Fruit fly (Drosophila melanogaster): ENCODE measurements around the gene CG44037.

The CG44037 gene

dm6 chr3R:12259013-12259412, 476 bp downstream of the CG44037 start:
- TF ChIP-seq CG8159 (tag; optimal IDR thresholded peaks at IDR 0.05): no peak
- peak; percentile 30 for TF ChIP-seq EcR (GFP tag; optimal IDR thresholded peaks at IDR 0.05)

- TF ChIP-seq CG10348 (GFP tag; IDR thresholded peaks at IDR 0.05) (no peak), gl (tag; optimal IDR thresholded peaks at IDR 0.05) (no peak), Pif1A (GFP tag; optimal IDR thresholded peaks at IDR 0.05) (no peak), EcR (GFP tag; optimal IDR thresholded peaks at IDR 0.05) (no peak), CG4496 (GFP tag; IDR thresholded peaks at IDR 0.05) (no peak)
Observed at dm6 chr3R:12259819-12260218, 1.3 kb downstream of the CG44037 start.

DNA sequence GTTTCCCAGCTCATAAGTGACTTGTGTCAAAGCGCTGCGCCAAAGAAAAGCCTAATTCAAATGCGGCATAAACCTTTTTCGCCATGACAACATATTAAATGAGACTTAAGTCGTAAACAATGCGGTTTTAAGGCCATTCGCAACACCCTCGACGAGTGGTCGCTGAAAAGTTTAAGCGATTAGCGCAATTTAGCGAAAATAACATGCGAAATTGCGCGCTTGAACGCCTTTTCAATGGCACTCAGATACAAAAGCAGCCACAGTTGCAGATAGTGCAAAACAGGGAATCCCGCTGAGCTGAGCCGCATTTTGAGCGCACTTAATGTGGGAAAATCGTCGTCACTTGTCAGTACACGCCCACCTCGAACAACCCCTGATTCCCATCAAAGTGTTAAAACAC, 2.1 kb downstream of the CG44037 start, which contains the start of gene CG44038:
Gene CG44038, plus strand, starts transcription at position 301 of the 400 bp plus-strand sequence.
- TF ChIP-seq CG13204 (GFP tag; optimal IDR thresholded peaks at IDR 0.05) (no peak), CG10348 (GFP tag; IDR thresholded peaks at IDR 0.05) (no peak), Ets98B (GFP tag; IDR thresholded peaks at IDR 0.05) (no peak), CG8301 (tag; optimal IDR thresholded peaks at IDR 0.05) (no peak), CG12605 (GFP tag; IDR thresholded peaks at IDR 0.05) (no peak), Snoo (tag; optimal IDR thresholded peaks at IDR 0.05) (no peak), Pif1B (GFP tag; optimal IDR thresholded peaks at IDR 0.05) (no peak), rn (GFP tag; IDR thresholded peaks at IDR 0.05) (no peak), CG9948 (tag; optimal IDR thresholded peaks at IDR 0.05) (no peak), gl (tag; optimal IDR thresholded peaks at IDR 0.05) (no peak), CG8159 (tag; optimal IDR thresholded peaks at IDR 0.05) (no peak), Pif1A (GFP tag; optimal IDR thresholded peaks at IDR 0.05) (no peak), CG17806 (tag; optimal IDR thresholded peaks at IDR 0.05) (no peak), CG32121 (GFP tag; IDR thresholded peaks at IDR 0.05) (no peak), CG14655 (GFP tag; optimal IDR thresholded peaks at IDR 0.05) (no peak), D1 (tag; optimal IDR thresholded peaks at IDR 0.05) (no peak)

DNA sequence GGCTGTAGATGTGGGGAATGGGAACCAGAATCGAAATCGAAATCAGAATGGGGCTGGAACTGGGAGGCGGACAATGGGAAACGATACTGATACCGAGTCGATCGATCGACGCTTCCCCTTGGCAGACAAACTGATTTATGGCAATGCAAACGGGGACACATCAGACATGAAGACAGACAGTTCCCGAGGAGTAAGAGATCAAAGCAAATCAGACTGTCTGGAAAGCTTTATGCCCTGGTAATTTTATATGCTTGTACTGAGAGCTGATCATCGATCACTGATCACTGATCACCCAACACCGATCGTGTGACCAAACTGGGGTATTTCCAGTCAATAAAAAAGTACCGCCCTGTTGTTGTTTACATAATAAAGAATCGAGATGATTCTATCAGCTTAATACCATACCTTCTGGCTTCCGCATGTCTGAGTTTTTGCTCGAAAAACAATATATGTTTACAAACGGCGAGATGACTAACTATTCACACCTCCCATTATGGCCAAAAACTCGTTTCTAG, 11.4 kb downstream of the CG44037 start:
- no peak for TF ChIP-seq CG10348 (GFP tag; IDR thresholded peaks at IDR 0.05)
- no peak for TF ChIP-seq fd96Ca (GFP tag; IDR thresholded peaks at IDR 0.05)
- TF ChIP-seq CG12605 (GFP tag; IDR thresholded peaks at IDR 0.05): no peak
- no peak for TF ChIP-seq CG13204 (GFP tag; optimal IDR thresholded peaks at IDR 0.05)
- TF ChIP-seq Pif1A (GFP tag; optimal IDR thresholded peaks at IDR 0.05): no peak

- TF ChIP-seq Pif1A (GFP tag; optimal IDR thresholded peaks at IDR 0.05): no peak
- no peak for TF ChIP-seq CG8159 (tag; optimal IDR thresholded peaks at IDR 0.05)
- TF ChIP-seq rn (GFP tag; IDR thresholded peaks at IDR 0.05): no peak
- TF ChIP-seq CG8301 (tag; optimal IDR thresholded peaks at IDR 0.05): no peak
- TF ChIP-seq CG13204 (GFP tag; optimal IDR thresholded peaks at IDR 0.05): no peak
- TF ChIP-seq D1 (tag; optimal IDR thresholded peaks at IDR 0.05): no peak
- TF ChIP-seq CG15710 (tag; optimal IDR thresholded peaks at IDR 0.05): no peak
- no peak for TF ChIP-seq CG10348 (GFP tag; IDR thresholded peaks at IDR 0.05)
- no peak for TF ChIP-seq CG14655 (GFP tag; optimal IDR thresholded peaks at IDR 0.05)
- TF ChIP-seq CG32121 (GFP tag; IDR thresholded peaks at IDR 0.05): no peak
- TF ChIP-seq Snoo (tag; optimal IDR thresholded peaks at IDR 0.05): no peak
- TF ChIP-seq Pif1B (GFP tag; optimal IDR thresholded peaks at IDR 0.05): no peak
- no peak for TF ChIP-seq CG17806 (tag; optimal IDR thresholded peaks at IDR 0.05)
- TF ChIP-seq gl (tag; optimal IDR thresholded peaks at IDR 0.05): no peak
- no peak for TF ChIP-seq CG12605 (GFP tag; IDR thresholded peaks at IDR 0.05)
- TF ChIP-seq CG9948 (tag; optimal IDR thresholded peaks at IDR 0.05): no peak
- no peak for TF ChIP-seq fd96Ca (GFP tag; IDR thresholded peaks at IDR 0.05)
- no peak for TF ChIP-seq CG4496 (GFP tag; IDR thresholded peaks at IDR 0.05)
- no peak for TF ChIP-seq EcR (GFP tag; optimal IDR thresholded peaks at IDR 0.05)
Observed at dm6 chr3R:12270590-12270989, 12.1 kb downstream of the CG44037 start, which contains the start of gene CG17738. Gene CG17738, plus strand, starts transcription at chr3R:12270890.

- TF ChIP-seq CG14655 (GFP tag; optimal IDR thresholded peaks at IDR 0.05) (no peak), Snoo (tag; optimal IDR thresholded peaks at IDR 0.05) (no peak), CG15710 (tag; optimal IDR thresholded peaks at IDR 0.05) (no peak), CG13204 (GFP tag; optimal IDR thresholded peaks at IDR 0.05) (no peak), rn (GFP tag; IDR thresholded peaks at IDR 0.05) (no peak), CG34367 (tag; optimal IDR thresholded peaks at IDR 0.05) (no peak), CG8159 (tag; optimal IDR thresholded peaks at IDR 0.05) (no peak), CG32121 (GFP tag; IDR thresholded peaks at IDR 0.05) (no peak), D1 (tag; optimal IDR thresholded peaks at IDR 0.05) (no peak), CG10348 (GFP tag; IDR thresholded peaks at IDR 0.05) (no peak), EcR (GFP tag; optimal IDR thresholded peaks at IDR 0.05) (no peak), fd96Ca (GFP tag; IDR thresholded peaks at IDR 0.05) (no peak), CG12605 (GFP tag; IDR thresholded peaks at IDR 0.05) (no peak)
Observed at dm6 chr3R:12272826-12273225, 14.3 kb downstream of the CG44037 start, which contains the start of gene Sfp87B. Gene Sfp87B, plus strand, starts transcription at chr3R:12273126.

- TF ChIP-seq CG4496 (GFP tag; IDR thresholded peaks at IDR 0.05): no peak
- TF ChIP-seq EcR (GFP tag; optimal IDR thresholded peaks at IDR 0.05): peak; percentile 20
- TF ChIP-seq CG13204 (GFP tag; optimal IDR thresholded peaks at IDR 0.05): peak; percentile 3
- no peak for TF ChIP-seq fd96Ca (GFP tag; IDR thresholded peaks at IDR 0.05)
Observed at dm6 chr3R:12279019-12279418, 20.5 kb downstream of the CG44037 start.
